Worm (Caenorhabditis elegans) whole organism, L4 larva: Measurements from ENCODE around the gene T05A7.13.

Experiments
- F37D6.2 ChIP-seq: sonication (generic microtip); optimal IDR thresholded peaks from 2 replicates; lab custom pipeline; 2016; ENCODE audit warnings: mild to moderate bottlenecking, missing genetic modification characterization, missing compliant biosample characterization
- Y48G9A.11 ChIP-seq: fragments of 200-800 bp; sonication (Bioruptor generic); IDR thresholded peaks from 2 replicates; pipeline ENCODE4 v1.3.6; 2022; ENCODE audit warnings: missing genetic modification reagents, missing genetic modification characterization, missing compliant biosample characterization
- Y5F2A.4 ChIP-seq: fragments of 200-800 bp; sonication (Bioruptor generic); optimal IDR thresholded peaks from 2 replicates; lab custom pipeline; 2018; ENCODE audit warnings: mild to moderate bottlenecking, missing genetic modification characterization, missing compliant biosample characterization
- aly-2 ChIP-seq: sonication (generic microtip); optimal IDR thresholded peaks from 2 replicates; lab custom pipeline; 2018; ENCODE audit warnings: missing biosample characterization, missing genetic modification characterization
- ama-1 ChIP-seq: fragments of 150-350 bp; optimal IDR thresholded peaks from 2 replicates; lab custom pipeline; 2014; ENCODE audit warnings: inconsistent platforms, mixed read lengths
- cey-2 ChIP-seq: sonication (generic microtip); optimal IDR thresholded peaks from 3 replicates; lab custom pipeline; 2017; ENCODE audit warnings: missing genetic modification characterization, mild to moderate bottlenecking, missing compliant biosample characterization, antibody characterized with exemption, borderline replicate concordance; ENCODE audit not compliant: insufficient read depth
- ctbp-1 ChIP-seq: fragments of 200-800 bp; sonication (Bioruptor generic); IDR thresholded peaks from 2 replicates; pipeline ENCODE4 v1.3.6; 2022; ENCODE audit warnings: missing genetic modification reagents, missing genetic modification characterization, missing compliant biosample characterization
- dmd-6 ChIP-seq: fragments of 200-800 bp; sonication (Bioruptor generic); IDR thresholded peaks from 2 replicates; pipeline ENCODE4 v1.3.6; 2022; ENCODE audit warnings: missing genetic modification reagents, missing genetic modification characterization, missing compliant biosample characterization
- duxl-1 ChIP-seq: sonication (generic microtip); optimal IDR thresholded peaks from 2 replicates; lab custom pipeline; 2016; ENCODE audit warnings: mild to moderate bottlenecking, missing genetic modification characterization, moderate library complexity, missing compliant biosample characterization; ENCODE audit not compliant: poor library complexity
- egl-27 ChIP-seq: sonication (generic microtip); optimal IDR thresholded peaks from 3 replicates; lab custom pipeline; 2017; ENCODE audit warnings: missing biosample characterization, missing genetic modification reagents, missing genetic modification characterization
- lin-1 ChIP-seq: fragments of 200-800 bp; sonication (Bioruptor generic); IDR thresholded peaks from 2 replicates; pipeline ENCODE4 v1.3.6; 2022; ENCODE audit warnings: missing genetic modification reagents, missing genetic modification characterization, missing compliant biosample characterization
- lin-15B ChIP-seq: fragments of 150-350 bp; sonication (generic microtip); optimal IDR thresholded peaks from 3 replicates; lab custom pipeline; 2014; ENCODE audit warnings: missing biosample characterization, missing genetic modification characterization
- mep-1 ChIP-seq: fragments of 150-350 bp; sonication (generic microtip); optimal IDR thresholded peaks from 3 replicates; lab custom pipeline; 2014; ENCODE audit warnings: missing biosample characterization, missing genetic modification characterization
- mes-2 ChIP-seq: sonication (generic microtip); optimal IDR thresholded peaks from 2 replicates; lab custom pipeline; 2016; ENCODE audit warnings: missing genotype, mild to moderate bottlenecking, missing genetic modification characterization, missing compliant biosample characterization; ENCODE audit not compliant: poor library complexity, severe bottlenecking
- mxl-3 ChIP-seq: fragments of 200-800 bp; sonication (Bioruptor generic); optimal IDR thresholded peaks from 2 replicates; lab custom pipeline; 2018; ENCODE audit warnings: mild to moderate bottlenecking, missing genetic modification characterization, missing compliant biosample characterization
- nhr-11 ChIP-seq: fragments of 150-350 bp; optimal IDR thresholded peaks from 2 replicates; lab custom pipeline; 2014; ENCODE audit warnings: missing biosample characterization, missing genetic modification characterization
- nhr-111 ChIP-seq: fragments of 200-800 bp; sonication (Bioruptor generic); optimal IDR thresholded peaks from 2 replicates; lab custom pipeline; 2018; ENCODE audit warnings: mild to moderate bottlenecking, missing genetic modification characterization, missing compliant biosample characterization
- nhr-25 ChIP-seq: sonication (generic microtip); optimal IDR thresholded peaks from 2 replicates; lab custom pipeline; 2017; ENCODE audit warnings: missing genetic modification characterization, mild to moderate bottlenecking, missing compliant biosample characterization, antibody characterized with exemption, moderate library complexity, borderline replicate concordance; ENCODE audit not compliant: insufficient read depth
- nhr-28 ChIP-seq: fragments of 150-350 bp; optimal IDR thresholded peaks from 2 replicates; lab custom pipeline; 2014; ENCODE audit warnings: missing biosample characterization, missing genetic modification characterization
- nhr-41 ChIP-seq: fragments of 200-800 bp; sonication (Bioruptor generic); IDR thresholded peaks from 2 replicates; pipeline ENCODE4 v1.3.6; 2022; ENCODE audit warnings: missing genetic modification reagents, missing genetic modification characterization, missing compliant biosample characterization
- nhr-48 ChIP-seq: sonication (generic microtip); optimal IDR thresholded peaks from 2 replicates; lab custom pipeline; 2016; ENCODE audit warnings: mild to moderate bottlenecking, missing genetic modification characterization, missing compliant biosample characterization
- nhr-6 ChIP-seq: fragments of 150-350 bp; optimal IDR thresholded peaks from 2 replicates; lab custom pipeline; 2014; ENCODE audit warnings: missing biosample characterization, missing genetic modification characterization
- nhr-76 ChIP-seq: fragments of 150-350 bp; optimal IDR thresholded peaks from 2 replicates; lab custom pipeline; 2014; ENCODE audit warnings: missing biosample characterization, missing genetic modification characterization
- nhr-77 ChIP-seq: fragments of 150-350 bp; optimal IDR thresholded peaks from 2 replicates; lab custom pipeline; 2014; ENCODE audit warnings: missing biosample characterization, missing genetic modification characterization
- pha-4 ChIP-seq, 2 experiments: fragments of 150-350 bp in 1 of 2; fragments of 200-800 bp in 1 of 2; sonication (Bioruptor generic) in 1 of 2; IDR thresholded peaks in 1 of 2; optimal IDR thresholded peaks in 1 of 2; 2 replicates each; pipeline versions ENCODE4 v1.3.6 to Lab custom; 2014 to 2022; ENCODE audit warnings: missing genetic modification characterization in 2 of 2, missing genetic modification reagents in 2 of 2, missing biosample characterization in 1 of 2, missing compliant biosample characterization in 1 of 2
- rbr-2 ChIP-seq: sonication (generic microtip); optimal IDR thresholded peaks from 2 replicates; lab custom pipeline; 2016; ENCODE audit warnings: missing genotype, missing genetic modification characterization, missing compliant biosample characterization
- saeg-2 ChIP-seq: fragments of 200-800 bp; sonication (Bioruptor generic); IDR thresholded peaks from 2 replicates; pipeline ENCODE4 v1.3.6; 2022; ENCODE audit warnings: missing genetic modification reagents, missing genetic modification characterization, missing compliant biosample characterization
- sdz-12 ChIP-seq: fragments of 200-800 bp; sonication (Bioruptor generic); optimal IDR thresholded peaks from 2 replicates; lab custom pipeline; 2018; ENCODE audit warnings: mild to moderate bottlenecking, missing genetic modification characterization, missing compliant biosample characterization
- snpc-4 ChIP-seq: fragments of 150-350 bp; optimal IDR thresholded peaks from 2 replicates; lab custom pipeline; 2014; ENCODE audit warnings: missing biosample characterization, missing genetic modification characterization
- tra-1 ChIP-seq: fragments of 200-800 bp; sonication (Bioruptor generic); IDR thresholded peaks from 2 replicates; pipeline ENCODE4 v1.3.6; 2022; ENCODE audit warnings: missing genetic modification reagents, missing genetic modification characterization, missing compliant biosample characterization
- zfp-2 ChIP-seq: sonication (generic microtip); optimal IDR thresholded peaks from 2 replicates; lab custom pipeline; 2016; ENCODE audit warnings: mild to moderate bottlenecking, missing genetic modification characterization, missing compliant biosample characterization
- zfp-3 ChIP-seq: fragments of 200-800 bp; sonication (Bioruptor generic); conservative IDR thresholded peaks from 2 replicates; pipeline ENCODE4 v1.3.6; 2022; ENCODE audit warnings: missing genetic modification reagents, missing genetic modification characterization, missing compliant biosample characterization
- ztf-11 ChIP-seq: fragments of 150-350 bp; optimal IDR thresholded peaks from 2 replicates; lab custom pipeline; 2014; ENCODE audit warnings: missing biosample characterization, missing genetic modification characterization

T05A7.13 gene

ce11 chrII:4617990-4618389 lies 43.2 kb downstream of the T05A7.13 start, which contains the start of gene clec-137:
Gene clec-137 (minus strand): TSS chrII:4618090.
- no peak for TF ChIP-seq dmd-6 (GFP tag; lab: Robert Waterston, UW)
- TF ChIP-seq sdz-12 (GFP tag; lab: Kevin White, UChicago) = no peak
- no peak for TF ChIP-seq zfp-2 (tag; lab: Kevin White, UChicago)
- no peak for TF ChIP-seq snpc-4 (tag; lab: Kevin White, UChicago)
- no peak for TF ChIP-seq egl-27 (tag; lab: Kevin White, UChicago)
- TF ChIP-seq nhr-48 (tag; lab: Kevin White, UChicago) = no peak
- no peak for TF ChIP-seq Y5F2A.4 (GFP tag; lab: Kevin White, UChicago)
- no peak for TF ChIP-seq nhr-25
- no peak for TF ChIP-seq saeg-2 (GFP tag; lab: Robert Waterston, UW)
- no peak for TF ChIP-seq F37D6.2 (tag; lab: Kevin White, UChicago)
- no peak for TF ChIP-seq ztf-11 (tag; lab: Kevin White, UChicago)
- no peak for TF ChIP-seq nhr-11 (tag; lab: Kevin White, UChicago)
- no peak for TF ChIP-seq mep-1 (tag; lab: Kevin White, UChicago)
- no peak for TF ChIP-seq mxl-3 (GFP tag; lab: Kevin White, UChicago)
- TF ChIP-seq cey-2 (tag; lab: Kevin White, UChicago) = no peak
- TF ChIP-seq nhr-77 (tag; lab: Kevin White, UChicago) = no peak
- TF ChIP-seq tra-1 (GFP tag; lab: Robert Waterston, UW) = no peak
- no peak for TF ChIP-seq Y48G9A.11
- TF ChIP-seq, all 104 proteins: peak for 0

- no peak for TF ChIP-seq nhr-76
- no peak for TF ChIP-seq mes-2 (tag; lab: Kevin White, UChicago)
- TF ChIP-seq nhr-41 (GFP tag; lab: Robert Waterston, UW) = no peak
- no peak for TF ChIP-seq lin-1 (GFP tag; lab: Robert Waterston, UW)
- no peak for TF ChIP-seq ama-1 (lab: Kevin White, UChicago)
- no peak for TF ChIP-seq zfp-3 (GFP tag; lab: Robert Waterston, UW)
- no peak for TF ChIP-seq aly-2 (tag; lab: Kevin White, UChicago)
- TF ChIP-seq nhr-28 (tag; lab: Kevin White, UChicago) = no peak
- TF ChIP-seq F37D6.2 (tag; lab: Kevin White, UChicago) = no peak
- no peak for TF ChIP-seq lin-15B (tag; lab: Kevin White, UChicago)
- no peak for TF ChIP-seq nhr-111 (GFP tag; lab: Kevin White, UChicago)
- TF ChIP-seq mep-1 (tag; lab: Kevin White, UChicago) = no peak
- TF ChIP-seq rbr-2 = no peak
- TF ChIP-seq nhr-6 = no peak
- no peak for TF ChIP-seq tra-1 (GFP tag; lab: Robert Waterston, UW)
- no peak for TF ChIP-seq ctbp-1 (GFP tag; lab: Robert Waterston, UW)
Observed at ce11 chrII:4616443-4616842, 44.7 kb downstream of the T05A7.13 start, which contains the start of gene clec-136. Gene clec-136 (minus strand): TSS chrII:4616543.

ce11 chrII:4612694-4613093 lies 48.5 kb downstream of the T05A7.13 start, which contains the start of gene pqn-35:
Gene pqn-35 (plus strand): TSS chrII:4612994.
- TF ChIP-seq pha-4 (GFP tag; IDR thresholded peaks at IDR 0.05; lab: Robert Waterston, UW) = no peak
- TF ChIP-seq pha-4 (tag; optimal IDR thresholded peaks at IDR 0.05; lab: Kevin White, UChicago) = no peak
- no peak for TF ChIP-seq nhr-48 (tag; lab: Kevin White, UChicago)
- no peak for TF ChIP-seq duxl-1 (tag; lab: Kevin White, UChicago)
